Fruit fly (Drosophila melanogaster) whole organism, embryonic: ENCODE results near the gene CG14965.

Experiments
- Adf1 ChIP-seq: fragments of 200-800 bp; sonication (Bioruptor generic); IDR thresholded peaks from 2 replicates; pipeline ENCODE4 v1.3.6; 2022; ENCODE audit warnings: missing biosample characterization, missing genetic modification characterization
- Asciz ChIP-seq: fragments of 200-800 bp; sonication (Bioruptor generic); optimal IDR thresholded peaks from 2 replicates; lab custom pipeline; 2017; ENCODE audit warnings: missing biosample characterization, mild to moderate bottlenecking, missing genetic modification characterization, missing genetic modification reagents
- Blimp-1 ChIP-seq: fragments of 200-800 bp; sonication (Bioruptor generic); optimal IDR thresholded peaks from 3 replicates; lab custom pipeline; 2018; ENCODE audit warnings: missing biosample characterization, missing genetic modification characterization, mild to moderate bottlenecking, moderate library complexity, missing genetic modification reagents
- CG10209 ChIP-seq: fragments of 200-800 bp; sonication (Bioruptor generic); optimal IDR thresholded peaks from 3 replicates; lab custom pipeline; 2017; ENCODE audit warnings: missing biosample characterization, mild to moderate bottlenecking, missing genetic modification characterization, missing genetic modification reagents
- CG11247 ChIP-seq: fragments of 200-800 bp; sonication (Bioruptor generic); IDR thresholded peaks from 2 replicates; pipeline ENCODE4 v1.3.6; 2022; ENCODE audit warnings: missing biosample characterization, missing genetic modification characterization
- CG1233 ChIP-seq: fragments of 200-800 bp; sonication (Bioruptor generic); optimal IDR thresholded peaks from 4 replicates; lab custom pipeline; 2018; ENCODE audit warnings: missing biosample characterization, mild to moderate bottlenecking, missing genetic modification characterization
- CG12391 ChIP-seq: fragments of 200-800 bp; sonication (Bioruptor generic); optimal IDR thresholded peaks from 3 replicates; lab custom pipeline; 2018; ENCODE audit warnings: missing biosample characterization, mild to moderate bottlenecking, missing genetic modification characterization, moderate library complexity
- CG12769 ChIP-seq: fragments of 200-800 bp; sonication (Bioruptor generic); optimal IDR thresholded peaks from 2 replicates; lab custom pipeline; 2019; ENCODE audit warnings: missing biosample characterization, mild to moderate bottlenecking, missing genetic modification characterization, moderate library complexity
- CG13894 ChIP-seq: fragments of 200-800 bp; sonication (Bioruptor generic); optimal IDR thresholded peaks from 3 replicates; lab custom pipeline; 2018; ENCODE audit warnings: missing biosample characterization, mild to moderate bottlenecking, missing genetic modification characterization, moderate library complexity
- CG14441 ChIP-seq: fragments of 200-800 bp; sonication (Bioruptor generic); IDR thresholded peaks from 2 replicates; pipeline ENCODE4 v1.3.6; 2022; ENCODE audit warnings: missing biosample characterization, missing genetic modification characterization
- CG15514 ChIP-seq: fragments of 200-800 bp; sonication (Bioruptor generic); optimal IDR thresholded peaks from 3 replicates; lab custom pipeline; 2017; ENCODE audit warnings: missing biosample characterization, missing genetic modification characterization, mild to moderate bottlenecking, moderate library complexity, missing genetic modification reagents
- CG15601 ChIP-seq: fragments of 200-800 bp; sonication (Bioruptor generic); optimal IDR thresholded peaks from 3 replicates; lab custom pipeline; 2019; ENCODE audit warnings: missing biosample characterization, mild to moderate bottlenecking, missing genetic modification characterization, moderate library complexity
- CG1647 ChIP-seq: fragments of 200-800 bp; sonication (Bioruptor generic); optimal IDR thresholded peaks from 3 replicates; lab custom pipeline; 2016; ENCODE audit warnings: missing biosample characterization, missing genetic modification characterization
- CG18262 ChIP-seq: fragments of 200-800 bp; optimal IDR thresholded peaks from 3 replicates; lab custom pipeline; 2019; ENCODE audit warnings: missing biosample characterization, mild to moderate bottlenecking, missing genetic modification characterization, moderate library complexity
- CG18599 ChIP-seq: fragments of 200-800 bp; sonication (Bioruptor generic); optimal IDR thresholded peaks from 3 replicates; lab custom pipeline; 2017; ENCODE audit warnings: missing biosample characterization, missing genetic modification characterization, mild to moderate bottlenecking, moderate library complexity, missing genetic modification reagents
- CG34376 ChIP-seq: fragments of 200-800 bp; sonication (Bioruptor generic); optimal IDR thresholded peaks from 2 replicates; lab custom pipeline; 2018; ENCODE audit warnings: missing biosample characterization, mild to moderate bottlenecking, missing genetic modification characterization
- CG3726 ChIP-seq: fragments of 200-800 bp; sonication (Bioruptor generic); IDR thresholded peaks from 3 replicates; pipeline ENCODE4, ENCODE4 v1.3.6; 2022; ENCODE audit warnings: missing biosample characterization, missing genetic modification characterization
- CG3847 ChIP-seq: fragments of 200-800 bp; sonication (Bioruptor generic); IDR thresholded peaks from 2 replicates; pipeline ENCODE4 v1.3.6; 2022; ENCODE audit warnings: missing biosample characterization, missing genetic modification characterization
- CG4404 ChIP-seq: fragments of 200-800 bp; sonication (Bioruptor generic); IDR thresholded peaks from 2 replicates; pipeline ENCODE4 v1.3.6; 2022; ENCODE audit warnings: missing biosample characterization, missing genetic modification characterization
- CG6689 ChIP-seq: fragments of 200-800 bp; sonication (Bioruptor generic); IDR thresholded peaks from 2 replicates; pipeline ENCODE4 v1.3.6; 2022; ENCODE audit warnings: missing biosample characterization, missing genetic modification characterization
- CG9437 ChIP-seq: fragments of 200-800 bp; sonication (Bioruptor generic); optimal IDR thresholded peaks from 2 replicates; lab custom pipeline; 2018; ENCODE audit warnings: missing biosample characterization, mild to moderate bottlenecking, missing genetic modification characterization
- CkIIα-i1 ChIP-seq: fragments of 200-800 bp; sonication (Bioruptor generic); IDR thresholded peaks from 2 replicates; pipeline ENCODE4 v1.3.6; 2022; ENCODE audit warnings: missing biosample characterization, missing genetic modification characterization
- Doc3 ChIP-seq: fragments of 200-800 bp; sonication (Bioruptor generic); IDR thresholded peaks from 3 replicates; pipeline ENCODE4 v1.3.6; 2022; ENCODE audit warnings: missing biosample characterization, missing genetic modification characterization; ENCODE audit not compliant: partially characterized antibody
- HLH4C ChIP-seq: fragments of 200-800 bp; sonication (Bioruptor generic); IDR thresholded peaks from 3 replicates; pipeline ENCODE4 v1.3.6; 2022; ENCODE audit warnings: missing biosample characterization, missing genetic modification characterization; ENCODE audit not compliant: partially characterized antibody
- HmgD ChIP-seq: fragments of 200-800 bp; sonication (Bioruptor generic); optimal IDR thresholded peaks from 3 replicates; lab custom pipeline; 2016; ENCODE audit warnings: missing biosample characterization, missing genetic modification characterization
- HmgZ ChIP-seq: fragments of 200-800 bp; sonication (Bioruptor generic); optimal IDR thresholded peaks from 2 replicates; lab custom pipeline; 2018; ENCODE audit warnings: missing biosample characterization, mild to moderate bottlenecking, missing genetic modification characterization
- MESR4 ChIP-seq: fragments of 200-800 bp; sonication (Bioruptor generic); optimal IDR thresholded peaks from 2 replicates; lab custom pipeline; 2018; ENCODE audit warnings: missing biosample characterization, mild to moderate bottlenecking, missing genetic modification characterization, moderate library complexity
- Med ChIP-seq: fragments of 200-800 bp; sonication (Bioruptor generic); peaks from one replicate; lab custom pipeline; 2016; ENCODE audit warnings: missing biosample characterization, missing genetic modification characterization, mild to moderate bottlenecking, inconsistent platforms, moderate library complexity
- Opbp ChIP-seq: fragments of 200-800 bp; sonication (Bioruptor generic); IDR thresholded peaks from 3 replicates; pipeline ENCODE4 v1.3.6; 2022; ENCODE audit warnings: missing biosample characterization, missing genetic modification characterization; ENCODE audit not compliant: partially characterized antibody
- Pdp1 ChIP-seq, 2 experiments: fragments of 200-800 bp; sonication (Bioruptor generic); optimal IDR thresholded peaks; 3 replicates each; lab custom pipeline; 2016; ENCODE audit warnings: missing biosample characterization in 2 of 2, missing genetic modification characterization in 2 of 2, mild to moderate bottlenecking in 1 of 2, moderate library complexity in 1 of 2
- Rx ChIP-seq: fragments of 200-800 bp; sonication (Bioruptor generic); IDR thresholded peaks from 2 replicates; pipeline ENCODE4 v1.3.6; 2022; ENCODE audit warnings: missing biosample characterization, missing genetic modification characterization
- Trl ChIP-seq, 3 experiments: fragments of >200 bp in 2 of 3; fragments of 200-800 bp in 1 of 3; sonication (Bioruptor generic) in 1 of 3; optimal IDR thresholded peaks; 2 replicates in 1 of 3; 3 replicates in 2 of 3; lab custom pipeline; 2016 to 2017; ENCODE audit warnings: missing biosample characterization in 1 of 3, missing genetic modification characterization in 1 of 3
- Xbp1 ChIP-seq: fragments of 200-800 bp; sonication (Bioruptor generic); optimal IDR thresholded peaks from 3 replicates; lab custom pipeline; 2016; ENCODE audit warnings: missing biosample characterization, mild to moderate bottlenecking, missing genetic modification characterization
- caup ChIP-seq: fragments of 200-800 bp; sonication (Bioruptor generic); optimal IDR thresholded peaks from 3 replicates; lab custom pipeline; 2017; ENCODE audit warnings: missing biosample characterization, mild to moderate bottlenecking, missing genetic modification characterization, moderate library complexity; ENCODE audit not compliant: severe bottlenecking
- chm ChIP-seq: fragments of 200-800 bp; sonication (Bioruptor generic); IDR thresholded peaks from 2 replicates; pipeline ENCODE4 v1.3.6; 2022; ENCODE audit warnings: missing biosample characterization, missing genetic modification characterization
- dmrt11E ChIP-seq: fragments of 200-800 bp; sonication (Bioruptor generic); optimal IDR thresholded peaks from 3 replicates; lab custom pipeline; 2018; ENCODE audit warnings: missing biosample characterization, mild to moderate bottlenecking, missing genetic modification characterization, moderate library complexity
- exex ChIP-seq: fragments of 200-800 bp; sonication (Bioruptor generic); optimal IDR thresholded peaks from 4 replicates; lab custom pipeline; 2018; ENCODE audit warnings: missing biosample characterization, mild to moderate bottlenecking, missing genetic modification characterization, moderate library complexity
- eyg ChIP-seq: fragments of 200-800 bp; sonication (Bioruptor generic); optimal IDR thresholded peaks from 3 replicates; lab custom pipeline; 2016; ENCODE audit warnings: missing biosample characterization, missing genetic modification characterization
- ftz-f1 ChIP-seq: fragments of 200-800 bp; sonication (Bioruptor generic); optimal IDR thresholded peaks from 2 replicates; lab custom pipeline; 2016; ENCODE audit warnings: missing biosample characterization, missing genetic modification characterization
- gsb-n ChIP-seq: fragments of 200-800 bp; sonication (Bioruptor generic); optimal IDR thresholded peaks from 3 replicates; lab custom pipeline; 2018; ENCODE audit warnings: missing biosample characterization, mild to moderate bottlenecking, missing genetic modification characterization
- gt ChIP-seq: fragments of 200-800 bp; sonication (Bioruptor generic); IDR thresholded peaks from 2 replicates; pipeline ENCODE4 v1.3.6; 2022; ENCODE audit warnings: missing biosample characterization, missing genetic modification characterization
- ham ChIP-seq: fragments of 200-800 bp; sonication (Bioruptor generic); IDR thresholded peaks from 2 replicates; pipeline ENCODE4 v1.3.6; 2022; ENCODE audit warnings: missing biosample characterization, missing genetic modification characterization
- hbn ChIP-seq: fragments of 200-800 bp; sonication (Bioruptor generic); IDR thresholded peaks from 2 replicates; pipeline ENCODE4 v1.3.6; 2022; ENCODE audit warnings: missing biosample characterization, missing genetic modification characterization; ENCODE audit not compliant: partially characterized antibody
- mld ChIP-seq: fragments of 200-800 bp; sonication (Bioruptor generic); IDR thresholded peaks from 3 replicates; pipeline ENCODE4 v1.3.6; 2022; ENCODE audit warnings: missing biosample characterization, missing genetic modification characterization; ENCODE audit not compliant: partially characterized antibody
- onecut ChIP-seq: fragments of 200-800 bp; sonication (Bioruptor generic); IDR thresholded peaks from 2 replicates; pipeline ENCODE4 v1.3.6; 2022; ENCODE audit warnings: missing biosample characterization, missing genetic modification characterization
- sim ChIP-seq: fragments of 200-800 bp; sonication (Bioruptor generic); IDR thresholded peaks from 2 replicates; pipeline ENCODE4 v1.3.6; 2022; ENCODE audit warnings: missing biosample characterization, missing genetic modification characterization
- zf30C ChIP-seq: fragments of 200-800 bp; sonication (Bioruptor generic); optimal IDR thresholded peaks from 3 replicates; lab custom pipeline; 2018; ENCODE audit warnings: missing biosample characterization, mild to moderate bottlenecking, missing genetic modification characterization

The CG14965 gene

DNA sequence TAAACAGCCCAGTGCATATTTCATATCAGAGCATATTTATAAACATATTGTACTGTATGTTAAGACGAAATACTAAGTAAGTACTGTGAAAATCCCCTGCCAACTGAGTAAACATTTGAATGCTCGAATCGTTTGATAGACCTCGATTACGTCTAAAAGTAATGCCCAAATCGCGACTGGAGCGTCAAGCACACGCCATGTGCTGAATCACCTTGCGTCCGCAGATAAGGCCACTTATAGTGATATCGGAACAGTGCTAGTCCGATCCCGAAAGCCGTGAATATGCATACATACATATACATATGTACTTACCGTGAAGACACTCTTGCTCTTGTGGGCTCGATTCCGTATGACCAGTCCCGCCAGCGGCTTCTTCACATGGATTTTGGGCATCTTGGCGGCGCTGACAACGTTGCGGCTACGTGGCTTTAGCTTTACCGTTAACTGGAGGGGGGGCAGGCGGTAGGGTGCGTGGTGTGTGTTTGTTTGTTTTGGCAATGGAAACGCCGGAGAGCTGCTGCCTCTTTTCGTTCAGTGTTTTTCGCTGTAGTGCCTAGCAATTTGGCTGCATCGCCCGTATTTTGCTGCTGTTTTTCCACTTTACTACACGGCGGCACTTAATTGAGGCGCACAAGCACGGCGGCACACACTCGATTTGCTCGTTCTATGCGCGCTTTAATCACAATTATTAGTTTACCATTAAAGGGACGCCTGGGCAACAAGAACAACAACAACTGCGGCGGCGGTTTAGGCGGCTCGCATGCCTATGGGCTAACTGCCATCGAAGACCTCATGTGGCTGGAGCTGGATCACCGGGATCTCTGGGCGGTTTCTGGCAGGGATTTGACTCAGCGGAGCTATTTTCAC is 49.5 kb downstream of the CG14965 start (continued):
- TF ChIP-seq CG10209 (no peak), CG18599 (peak; percentile 1), dmrt11E (tag; lab: Kevin White, UChicago) (no peak), HmgZ (peak; percentile 5), eyg (no peak), CG1233 (no peak), Doc3 (no peak), Pdp1 (GFP tag; optimal IDR thresholded peaks at IDR 0.05; lab: Kevin White, UChicago) (peak in 1 of 2 experiments; percentile 26), HLH4C (GFP tag; lab: Robert Waterston, UW) (0 out of 3 replicates have a peak, but pooled peaks have one; percentile 16), caup (GFP tag; lab: Kevin White, UChicago) (no peak), Xbp1 (peak; percentile 57), chm (0 out of 2 replicates have a peak, but pooled peaks have one; percentile 14), CG12769 (tag; lab: Kevin White, UChicago) (peak; percentile 30), Opbp (GFP tag; lab: Robert Waterston, UW) (no peak), Med (GFP tag; lab: Kevin White, UChicago) (peak; percentile 74), MESR4 (GFP tag; lab: Kevin White, UChicago) (peak; percentile 73), CG15514 (GFP tag; lab: Kevin White, UChicago) (no peak), Blimp-1 (GFP tag; lab: Kevin White, UChicago) (no peak), hbn (GFP tag; lab: Robert Waterston, UW) (0 out of 2 replicates have a peak, but pooled peaks have one; percentile 13), CkIIα-i1 (GFP tag; lab: Robert Waterston, UW) (no peak), ftz-f1 (GFP tag; lab: Kevin White, UChicago) (peak; percentile 3), ham (no peak), Asciz (no peak), HmgD (GFP tag; lab: Kevin White, UChicago) (no peak), CG6689 (GFP tag; lab: Robert Waterston, UW) (no peak), Rx (GFP tag; lab: Robert Waterston, UW) (0 out of 2 replicates have a peak, but pooled peaks have one; percentile 14), CG1647 (GFP tag; lab: Kevin White, UChicago) (no peak), sim (GFP tag; lab: Robert Waterston, UW) (no peak), zf30C (GFP tag; lab: Kevin White, UChicago) (peak; percentile 62), exex (tag; lab: Kevin White, UChicago) (peak; percentile 64), CG14441 (GFP tag; lab: Robert Waterston, UW) (0 out of 2 replicates have a peak, but pooled peaks have one; percentile 12), CG34376 (peak; percentile 78), gt (GFP tag; lab: Robert Waterston, UW) (no peak), CG9437 (GFP tag; lab: Kevin White, UChicago) (no peak), CG12391 (tag; lab: Kevin White, UChicago) (no peak), CG13894 (tag; lab: Kevin White, UChicago) (peak; percentile 19)

DNA sequence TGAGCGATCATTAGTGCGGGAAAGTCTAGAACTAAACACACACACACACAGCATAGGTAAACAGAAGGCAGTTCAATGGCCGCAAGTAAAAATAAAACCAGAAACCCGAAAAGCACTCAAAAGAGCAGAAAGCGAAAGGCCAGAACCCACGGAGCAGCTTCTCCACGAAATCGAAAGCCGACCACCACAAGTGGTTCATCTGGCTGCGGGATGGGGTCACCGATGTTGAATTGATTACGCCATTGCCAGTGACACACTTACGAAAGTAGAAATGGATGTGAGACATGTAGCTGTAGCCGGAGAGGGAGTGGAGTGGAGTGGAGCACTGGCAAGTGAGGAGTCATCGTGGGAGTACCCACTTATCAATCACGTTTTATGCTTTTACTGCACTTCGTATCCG is 50.9 kb downstream of the CG14965 start:
- TF ChIP-seq CG15601 (tag; lab: Kevin White, UChicago): peak; percentile 76
- peak in 1 of 2 experiments; percentile 73 for TF ChIP-seq Pdp1 (GFP tag; optimal IDR thresholded peaks at IDR 0.05; lab: Kevin White, UChicago)
- 0 out of 2 replicates have a peak, but pooled peaks have one; percentile 10 for TF ChIP-seq CG3847
- TF ChIP-seq Trl (optimal IDR thresholded peaks at IDR 0.05; lab: Kevin White, UChicago): no peak
- no peak for TF ChIP-seq Trl (GFP tag; optimal IDR thresholded peaks at IDR 0.05; lab: Kevin White, UChicago)
- no peak for TF ChIP-seq CG10209
- TF ChIP-seq CG18599: no peak
- no peak for TF ChIP-seq CG3726
- peak; percentile 42 for TF ChIP-seq CG18262 (tag; lab: Kevin White, UChicago)
- peak; percentile 32; the same call in 1 of the 2 replicates for TF ChIP-seq onecut (GFP tag; lab: Robert Waterston, UW)
- TF ChIP-seq Adf1 (GFP tag; lab: Robert Waterston, UW): no peak
- TF ChIP-seq CG11247: 0 out of 2 replicates have a peak, but pooled peaks have one; percentile 32
- TF ChIP-seq Blimp-1 (GFP tag; lab: Kevin White, UChicago): peak; percentile 100
- TF ChIP-seq gsb-n: peak; percentile 50
- TF ChIP-seq mld (GFP tag; lab: Robert Waterston, UW): no peak
- no peak for TF ChIP-seq CG4404 (GFP tag; lab: Robert Waterston, UW)
